Worm (Caenorhabditis elegans) whole organism, L4 larva: Measurements from ENCODE around the gene dmsr-13.

ENCODE experiments used
- arid-1 ChIP-seq: fragments of 200-800 bp; sonication (Bioruptor generic); conservative IDR thresholded peaks from 2 replicates; pipeline ENCODE4 v1.3.6; 2022; ENCODE audit warnings: missing genetic modification reagents, missing genetic modification characterization, missing compliant biosample characterization
- ceh-82 ChIP-seq: sonication (generic microtip); optimal IDR thresholded peaks from 2 replicates; lab custom pipeline; 2017; ENCODE audit warnings: missing biosample characterization, missing genetic modification characterization
- dve-1 ChIP-seq: sonication (generic microtip); optimal IDR thresholded peaks from 2 replicates; lab custom pipeline; 2017; ENCODE audit warnings: antibody characterized with exemption, mild to moderate bottlenecking, missing genetic modification characterization, missing compliant biosample characterization; ENCODE audit not compliant: insufficient read depth
- hmg-1.1 ChIP-seq: fragments of 200-800 bp; sonication (Bioruptor generic); IDR thresholded peaks from 2 replicates; pipeline ENCODE4 v1.3.6; 2022; ENCODE audit warnings: missing genetic modification reagents, missing genetic modification characterization, missing compliant biosample characterization
- lin-29 ChIP-seq: fragments of 200-800 bp; sonication (Bioruptor generic); IDR thresholded peaks from 2 replicates; pipeline ENCODE4 v1.3.6; 2022; ENCODE audit warnings: missing genetic modification reagents, missing genetic modification characterization, missing compliant biosample characterization
- nhr-77 ChIP-seq: fragments of 150-350 bp; optimal IDR thresholded peaks from 2 replicates; lab custom pipeline; 2014; ENCODE audit warnings: missing biosample characterization, missing genetic modification characterization
- skn-1 ChIP-seq: fragments of 150-350 bp; optimal IDR thresholded peaks from 2 replicates; lab custom pipeline; 2014; ENCODE audit warnings: missing biosample characterization, missing genetic modification characterization
- snpc-4 ChIP-seq: fragments of 150-350 bp; optimal IDR thresholded peaks from 2 replicates; lab custom pipeline; 2014; ENCODE audit warnings: missing biosample characterization, missing genetic modification characterization

DNA sequence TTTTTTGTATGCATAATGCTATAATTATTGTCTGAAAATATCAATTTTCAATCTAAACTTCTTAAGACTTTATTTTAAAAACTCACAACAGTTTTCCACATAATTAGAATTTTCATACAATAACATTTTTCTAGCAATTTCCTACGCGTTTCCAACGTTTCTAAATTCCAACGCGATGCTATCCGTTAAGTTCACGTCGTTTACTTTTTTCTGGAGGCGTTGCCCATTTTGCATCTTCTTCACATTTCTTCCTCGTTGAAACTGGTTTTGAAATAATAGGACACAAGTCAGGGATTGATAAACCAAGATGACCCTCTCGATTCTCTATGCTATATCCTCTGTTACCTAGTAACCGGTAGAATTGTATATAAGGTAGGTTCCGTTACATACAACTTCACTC, 15.5 kb upstream of the dmsr-13 start, which contains the start of the genes T15B7.14 and col-143:
- TF ChIP-seq dve-1 (tag; lab: Kevin White, UChicago): no peak
- no peak for TF ChIP-seq arid-1 (GFP tag; lab: Robert Waterston, UW)
- TF ChIP-seq skn-1 (tag; lab: Kevin White, UChicago): no peak
- no peak for TF ChIP-seq nhr-77 (tag; lab: Kevin White, UChicago)
- TF ChIP-seq ceh-82 (tag; lab: Kevin White, UChicago): no peak
- TF ChIP-seq hmg-1.1 (GFP tag; lab: Robert Waterston, UW): no peak
- TF ChIP-seq snpc-4: no peak
- no peak for TF ChIP-seq lin-29 (GFP tag; lab: Robert Waterston, UW)
